Fruit fly (Drosophila melanogaster) whole organism, embryonic: ENCODE data around the gene Yp1.

Experiments
- Atf3 ChIP-seq: fragments of 200-800 bp; sonication (Bioruptor generic); optimal IDR thresholded peaks from 3 replicates; lab custom pipeline; 2016; ENCODE audit warnings: missing biosample characterization, missing genetic modification characterization
- CG6765 ChIP-seq: fragments of 200-800 bp; sonication (Bioruptor generic); optimal IDR thresholded peaks from 3 replicates; lab custom pipeline; 2017; ENCODE audit warnings: missing biosample characterization, mild to moderate bottlenecking, missing genetic modification characterization
- unpg ChIP-seq: fragments of 200-800 bp; sonication (Bioruptor generic); optimal IDR thresholded peaks from 3 replicates; lab custom pipeline; 2018; ENCODE audit warnings: missing biosample characterization, mild to moderate bottlenecking, missing genetic modification characterization, moderate library complexity

dm6 chrX:10057964-10058363 lies 4.4 kb downstream of the Yp1 start:
- TF ChIP-seq unpg (GFP tag; lab: Kevin White, UChicago) (no peak), CG6765 (GFP tag; lab: Kevin White, UChicago) (no peak), Atf3 (GFP tag; lab: Kevin White, UChicago) (no peak)
